Fruit fly (Drosophila melanogaster): ENCODE data around the gene CG32640.

Gene CG32640

DNA sequence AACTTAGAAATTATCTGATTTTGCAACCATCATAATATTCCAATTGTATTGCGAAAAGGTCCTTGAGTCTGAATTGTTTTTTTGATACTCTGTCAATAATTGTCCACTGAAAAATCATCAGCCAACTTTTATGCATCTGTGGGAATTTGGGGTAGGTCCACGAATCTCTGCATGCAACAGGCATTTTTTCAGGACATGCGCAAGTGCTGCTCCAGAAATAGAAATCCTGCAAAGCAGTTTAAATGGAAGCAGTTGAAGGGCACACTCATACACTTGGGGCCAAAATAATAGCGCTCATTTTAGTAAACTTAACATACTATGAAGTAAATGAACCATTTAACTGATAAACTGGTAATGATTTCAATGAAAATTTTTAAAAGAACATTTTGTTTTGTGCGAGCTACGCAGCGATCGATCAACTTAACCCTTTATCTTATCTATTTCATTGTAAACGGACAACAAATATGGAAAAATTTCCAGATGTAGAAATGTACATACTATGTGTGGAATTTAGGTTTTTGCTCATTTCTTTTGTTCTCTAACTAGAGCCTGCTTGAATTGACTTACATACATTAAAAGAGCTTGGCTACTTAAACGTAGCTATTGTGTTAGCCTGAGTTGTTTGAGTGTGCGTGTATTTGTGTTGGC is 47.5 kb upstream of the CG32640 start (continued):
- TF ChIP-seq gcm2 (GFP tag; optimal IDR thresholded peaks at IDR 0.05) (peak; percentile 50), H2.0 (GFP tag; IDR thresholded peaks at IDR 0.05) (no peak), p53 (GFP tag; optimal IDR thresholded peaks at IDR 0.05) (peak; percentile 15), Hmx (GFP tag; optimal IDR thresholded peaks at IDR 0.05) (peak; percentile 25), Asciz (GFP tag; optimal IDR thresholded peaks at IDR 0.05) (peak; percentile 48), Hr78 (GFP tag; optimal IDR thresholded peaks at IDR 0.05) (peak in 1 of 2 experiments; percentile 31), dpn (GFP tag; optimal IDR thresholded peaks at IDR 0.05) (peak; percentile 68 to 72), Deaf1 (tag; optimal IDR thresholded peaks at IDR 0.05) (peak; percentile 34), ac (GFP tag; optimal IDR thresholded peaks at IDR 0.05) (peak; percentile 42), CG2889 (GFP tag; IDR thresholded peaks at IDR 0.05) (no peak), CG16813 (GFP tag; IDR thresholded peaks at IDR 0.05; ENCODE audit: partially characterized antibody) (no peak), CG4820 (GFP tag; optimal IDR thresholded peaks at IDR 0.05) (peak; percentile 64), Drgx (GFP tag; IDR thresholded peaks at IDR 0.05) (peak; percentile 59; the same call in 1 of the 2 replicates), HLH54F (GFP tag; optimal IDR thresholded peaks at IDR 0.05) (peak; percentile 57), onecut (GFP tag; IDR thresholded peaks at IDR 0.05) (peak; percentile 55), CG12071 (GFP tag; optimal IDR thresholded peaks at IDR 0.05) (peak; percentile 50), tna (GFP tag; IDR thresholded peaks at IDR 0.05; ENCODE audit: partially characterized antibody) (no peak), pho (GFP tag; optimal IDR thresholded peaks at IDR 0.05) (no peak), CG15479 (GFP tag; optimal IDR thresholded peaks at IDR 0.05) (no peak), CG12104 (GFP tag; optimal IDR thresholded peaks at IDR 0.05) (peak; percentile 38), CG13287 (GFP tag; IDR thresholded peaks at IDR 0.05; ENCODE audit: partially characterized antibody) (no peak), shn (GFP tag; optimal IDR thresholded peaks at IDR 0.05) (peak; percentile 55), z (GFP tag; IDR thresholded peaks at IDR 0.05) (no peak), knrl (GFP tag; IDR thresholded peaks at IDR 0.05; ENCODE audit: partially characterized antibody) (no peak), CG7928 (GFP tag; optimal IDR thresholded peaks at IDR 0.05) (peak; percentile 9), CG10431 (GFP tag; optimal IDR thresholded peaks at IDR 0.05) (peak; percentile 65), Oaz (GFP tag; IDR thresholded peaks at IDR 0.05) (no peak), Dad (GFP tag; optimal IDR thresholded peaks at IDR 0.05) (peak; percentile 48), CG4617 (GFP tag; optimal IDR thresholded peaks at IDR 0.05; ENCODE audit: borderline replicate concordance) (peak; percentile 20), HHEX (GFP tag; optimal IDR thresholded peaks at IDR 0.05) (peak; percentile 70), CG10565 (GFP tag; optimal IDR thresholded peaks at IDR 0.05) (peak; percentile 33), CG11695 (GFP tag; IDR thresholded peaks at IDR 0.05) (peak; percentile 45; the same call in 1 of the 3 replicates), exex (tag; optimal IDR thresholded peaks at IDR 0.05) (peak; percentile 57), CG14965 (GFP tag; optimal IDR thresholded peaks at IDR 0.05; ENCODE audit: borderline replicate concordance) (peak; percentile 18), CG9609 (GFP tag; optimal IDR thresholded peaks at IDR 0.05) (peak; percentile 66), CG10267 (tag; optimal IDR thresholded peaks at IDR 0.05) (peak; percentile 62), CG11085 (GFP tag; IDR thresholded peaks at IDR 0.05) (0 out of 2 replicates have a peak, but pooled peaks have one; percentile 33), CG17361 (GFP tag; IDR thresholded peaks at IDR 0.05) (peak; percentile 84), sr (GFP tag; IDR thresholded peaks at IDR 0.05) (no peak), ab (GFP tag; optimal IDR thresholded peaks at IDR 0.05) (peak; percentile 29), Fer1 (GFP tag; optimal IDR thresholded peaks at IDR 0.05) (peak; percentile 83), trh (GFP tag; optimal IDR thresholded peaks at IDR 0.05) (no peak), CG2129 (GFP tag; IDR thresholded peaks at IDR 0.05; ENCODE audit: partially characterized antibody) (no peak), CG9817 (tag; optimal IDR thresholded peaks at IDR 0.05) (peak; percentile 53), chif (GFP tag; optimal IDR thresholded peaks at IDR 0.05) (peak; percentile 63 to 67), crol (GFP tag; IDR thresholded peaks at IDR 0.05) (no peak), CG8281 (tag; optimal IDR thresholded peaks at IDR 0.05) (peak; percentile 52), CG4707 (GFP tag; optimal IDR thresholded peaks at IDR 0.05) (peak; percentile 18), CG8359 (GFP tag; optimal IDR thresholded peaks at IDR 0.05; ENCODE audit: borderline replicate concordance) (peak; percentile 36)

Measured in whole organism, embryonic.